Fruit fly (Drosophila melanogaster) whole organism, embryonic: ENCODE data around the gene CG33090.
A peak's percentile ranks its signal among the peaks of the same experiment; 100 is the strongest.

Source experiments
- B-H1 ChIP-seq: fragments of 200-800 bp; sonication (Bioruptor generic); IDR thresholded peaks from 3 replicates; pipeline ENCODE4 v1.3.6; 2022; ENCODE audit warnings: missing biosample characterization, missing genetic modification characterization
- BEAF-32 ChIP-seq: fragments of 200-800 bp; sonication (Bioruptor generic); optimal IDR thresholded peaks from 3 replicates; lab custom pipeline; 2017; ENCODE audit warnings: missing biosample characterization, missing genetic modification characterization, mild to moderate bottlenecking, moderate library complexity, missing genetic modification reagents
- CG10431 ChIP-seq: fragments of 200-800 bp; sonication (Bioruptor generic); optimal IDR thresholded peaks from 3 replicates; lab custom pipeline; 2018; ENCODE audit warnings: missing biosample characterization, mild to moderate bottlenecking, missing genetic modification characterization
- CG11247 ChIP-seq: fragments of 200-800 bp; sonication (Bioruptor generic); IDR thresholded peaks from 2 replicates; pipeline ENCODE4 v1.3.6; 2022; ENCODE audit warnings: missing biosample characterization, missing genetic modification characterization
- CG12391 ChIP-seq: fragments of 200-800 bp; sonication (Bioruptor generic); optimal IDR thresholded peaks from 3 replicates; lab custom pipeline; 2018; ENCODE audit warnings: missing biosample characterization, mild to moderate bottlenecking, missing genetic modification characterization, moderate library complexity
- CG12659 ChIP-seq: fragments of 200-800 bp; sonication (Bioruptor generic); optimal IDR thresholded peaks from 3 replicates; lab custom pipeline; 2017; ENCODE audit warnings: mild to moderate bottlenecking, missing biosample characterization, missing genetic modification reagents, missing genetic modification characterization
- CG13775 ChIP-seq: fragments of 200-800 bp; sonication (Bioruptor generic); optimal IDR thresholded peaks from 3 replicates; lab custom pipeline; 2017; ENCODE audit warnings: missing biosample characterization, mild to moderate bottlenecking, missing genetic modification characterization
- CG15269 ChIP-seq: fragments of 200-800 bp; sonication (Bioruptor generic); optimal IDR thresholded peaks from 2 replicates; lab custom pipeline; 2018; ENCODE audit warnings: missing biosample characterization, mild to moderate bottlenecking, missing genetic modification characterization, moderate library complexity
- CG1602 ChIP-seq: fragments of 200-800 bp; sonication (Bioruptor generic); optimal IDR thresholded peaks from 3 replicates; lab custom pipeline; 2016; ENCODE audit warnings: missing biosample characterization, missing genetic modification characterization
- CG16779 ChIP-seq: fragments of 200-800 bp; sonication (Bioruptor generic); IDR thresholded peaks from 2 replicates; pipeline ENCODE4 v1.3.6; 2022; ENCODE audit warnings: missing biosample characterization, missing genetic modification characterization
- CG17328 ChIP-seq: fragments of 200-800 bp; sonication (Bioruptor generic); IDR thresholded peaks from 2 replicates; pipeline ENCODE4 v1.3.6; 2022; ENCODE audit warnings: missing biosample characterization, missing genetic modification characterization
- CG17361 ChIP-seq: fragments of 200-800 bp; sonication (Bioruptor generic); IDR thresholded peaks from 3 replicates; pipeline ENCODE4 v1.3.6; 2022; ENCODE audit warnings: missing biosample characterization, missing genetic modification characterization
- CG2875 ChIP-seq: fragments of 200-800 bp; sonication (Bioruptor generic); optimal IDR thresholded peaks from 2 replicates; lab custom pipeline; 2017; ENCODE audit warnings: missing biosample characterization, mild to moderate bottlenecking, missing genetic modification characterization, missing genetic modification reagents
- CG34224 ChIP-seq: fragments of 200-800 bp; sonication (Bioruptor generic); IDR thresholded peaks from 3 replicates; pipeline ENCODE4 v1.3.6; 2022; ENCODE audit warnings: missing biosample characterization, missing genetic modification characterization; ENCODE audit not compliant: partially characterized antibody
- CG4328 ChIP-seq: fragments of 200-800 bp; sonication (Bioruptor generic); optimal IDR thresholded peaks from 3 replicates; lab custom pipeline; 2017; ENCODE audit warnings: missing biosample characterization, missing genetic modification reagents, missing genetic modification characterization
- CG4404 ChIP-seq: fragments of 200-800 bp; sonication (Bioruptor generic); IDR thresholded peaks from 2 replicates; pipeline ENCODE4 v1.3.6; 2022; ENCODE audit warnings: missing biosample characterization, missing genetic modification characterization
- CG7357 ChIP-seq: fragments of 200-800 bp; sonication (Bioruptor generic); IDR thresholded peaks from 3 replicates; pipeline ENCODE4 v1.3.6; 2022; ENCODE audit warnings: missing biosample characterization, missing genetic modification characterization
- CG8359 ChIP-seq: fragments of 200-800 bp; sonication (Bioruptor generic); optimal IDR thresholded peaks from 2 replicates; lab custom pipeline; 2017; ENCODE audit warnings: missing biosample characterization, mild to moderate bottlenecking, missing genetic modification characterization, borderline replicate concordance
- CHES-1-like ChIP-seq: fragments of 200-800 bp; sonication (Bioruptor generic); optimal IDR thresholded peaks from 2 replicates; lab custom pipeline; 2016; ENCODE audit warnings: missing biosample characterization, missing genetic modification characterization
- Deaf1 ChIP-seq: fragments of 200-800 bp; optimal IDR thresholded peaks from 3 replicates; lab custom pipeline; 2019; ENCODE audit warnings: missing biosample characterization, mild to moderate bottlenecking, missing genetic modification characterization, moderate library complexity
- Hr39 ChIP-seq: fragments of >200 bp; optimal IDR thresholded peaks from 2 replicates; lab custom pipeline; 2017
- Lpt ChIP-seq: fragments of >200 bp; optimal IDR thresholded peaks from 2 replicates; lab custom pipeline; 2018; ENCODE audit warnings: missing biosample characterization, missing genetic modification characterization
- MBD-R2 ChIP-seq: fragments of 200-800 bp; sonication (Bioruptor generic); IDR thresholded peaks from 2 replicates; pipeline ENCODE4 v1.3.6; 2022; ENCODE audit warnings: missing biosample characterization, missing genetic modification characterization
- Meics ChIP-seq: fragments of 200-800 bp; sonication (Bioruptor generic); optimal IDR thresholded peaks from 2 replicates; lab custom pipeline; 2017; ENCODE audit warnings: missing biosample characterization, mild to moderate bottlenecking, missing genetic modification characterization
- Nf-YA ChIP-seq: fragments of 200-800 bp; sonication (Bioruptor generic); IDR thresholded peaks from 2 replicates; pipeline ENCODE4 v1.3.6; 2022; ENCODE audit warnings: missing biosample characterization, missing genetic modification characterization
- Oli ChIP-seq: fragments of 200-800 bp; sonication (Bioruptor generic); optimal IDR thresholded peaks from 2 replicates; lab custom pipeline; 2018; ENCODE audit warnings: missing biosample characterization, mild to moderate bottlenecking, missing genetic modification characterization, moderate library complexity
- Scr ChIP-seq: fragments of 200-800 bp; sonication (Bioruptor generic); IDR thresholded peaks from 2 replicates; pipeline ENCODE4 v1.3.6; 2022; ENCODE audit warnings: missing biosample characterization, missing genetic modification characterization; ENCODE audit not compliant: partially characterized antibody
- Tbp ChIP-seq: fragments of >200 bp; optimal IDR thresholded peaks from 2 replicates; lab custom pipeline; 2018; ENCODE audit warnings: missing biosample characterization, missing genetic modification characterization
- Vsx1 ChIP-seq: fragments of 200-800 bp; sonication (Bioruptor generic); optimal IDR thresholded peaks from 2 replicates; lab custom pipeline; 2017; ENCODE audit warnings: missing biosample characterization, mild to moderate bottlenecking, missing genetic modification characterization, missing genetic modification reagents
- Xrp1 ChIP-seq: fragments of 200-800 bp; sonication (Bioruptor generic); IDR thresholded peaks from 2 replicates; pipeline ENCODE4 v1.3.6; 2022; ENCODE audit warnings: missing biosample characterization, missing genetic modification characterization
- bsh ChIP-seq, 2 experiments: fragments of 200-800 bp; sonication (Bioruptor generic); optimal IDR thresholded peaks; 2 replicates each; lab custom pipeline; 2017 to 2018; ENCODE audit warnings: mild to moderate bottlenecking in 2 of 2, missing biosample characterization in 2 of 2, missing genetic modification characterization in 2 of 2, moderate library complexity in 1 of 2
- cad ChIP-seq: fragments of >200 bp; optimal IDR thresholded peaks from 2 replicates; lab custom pipeline; 2017; ENCODE audit warnings: missing biosample characterization, missing genetic modification characterization
- chif ChIP-seq, 2 experiments: fragments of 200-800 bp; sonication (Bioruptor generic); optimal IDR thresholded peaks; 3 replicates each; lab custom pipeline; 2016; ENCODE audit warnings: missing biosample characterization in 2 of 2, missing genetic modification characterization in 2 of 2
- dati ChIP-seq: fragments of 200-800 bp; sonication (Bioruptor generic); IDR thresholded peaks from 2 replicates; pipeline ENCODE4 v1.3.6; 2022; ENCODE audit warnings: missing biosample characterization, missing genetic modification characterization
- en ChIP-seq: fragments of 200-800 bp; sonication (Bioruptor generic); optimal IDR thresholded peaks from 2 replicates; lab custom pipeline; 2016; ENCODE audit warnings: missing biosample characterization, missing genetic modification characterization
- esg ChIP-seq: fragments of 200-800 bp; sonication (Bioruptor generic); conservative IDR thresholded peaks from 2 replicates; pipeline ENCODE4 v1.3.6; 2022; ENCODE audit warnings: missing biosample characterization, missing genetic modification characterization
- eve ChIP-seq, 2 experiments: fragments of >200 bp; optimal IDR thresholded peaks; 2 replicates each; lab custom pipeline; 2017; ENCODE audit warnings: missing biosample characterization in 2 of 2, missing genetic modification characterization in 2 of 2
- gcm2 ChIP-seq: fragments of 200-800 bp; sonication (Bioruptor generic); optimal IDR thresholded peaks from 2 replicates; lab custom pipeline; 2016; ENCODE audit warnings: missing biosample characterization, missing genetic modification characterization
- ham ChIP-seq: fragments of 200-800 bp; sonication (Bioruptor generic); IDR thresholded peaks from 2 replicates; pipeline ENCODE4 v1.3.6; 2022; ENCODE audit warnings: missing biosample characterization, missing genetic modification characterization
- hbn ChIP-seq: fragments of 200-800 bp; sonication (Bioruptor generic); IDR thresholded peaks from 2 replicates; pipeline ENCODE4 v1.3.6; 2022; ENCODE audit warnings: missing biosample characterization, missing genetic modification characterization; ENCODE audit not compliant: partially characterized antibody
- mirr ChIP-seq: fragments of 200-800 bp; sonication (Bioruptor generic); optimal IDR thresholded peaks from 3 replicates; lab custom pipeline; 2018; ENCODE audit warnings: missing biosample characterization, mild to moderate bottlenecking, missing genetic modification characterization
- phol ChIP-seq: fragments of 200-800 bp; sonication (Bioruptor generic); optimal IDR thresholded peaks from 3 replicates; lab custom pipeline; 2018; ENCODE audit warnings: missing biosample characterization, mild to moderate bottlenecking, missing genetic modification characterization, moderate library complexity
- sna ChIP-seq: fragments of 200-800 bp; sonication (Bioruptor generic); IDR thresholded peaks from 2 replicates; pipeline ENCODE4 v1.3.6; 2022; ENCODE audit warnings: missing biosample characterization, missing genetic modification characterization; ENCODE audit not compliant: partially characterized antibody
- sqz ChIP-seq: fragments of 200-800 bp; sonication (Bioruptor generic); optimal IDR thresholded peaks from 3 replicates; lab custom pipeline; 2018; ENCODE audit warnings: missing biosample characterization, mild to moderate bottlenecking, missing genetic modification characterization
- tgo ChIP-seq: fragments of 200-800 bp; sonication (Bioruptor generic); IDR thresholded peaks from 3 replicates; pipeline ENCODE4 v1.3.6; 2022; ENCODE audit warnings: missing biosample characterization, missing genetic modification characterization
- toy ChIP-seq: fragments of 200-800 bp; sonication (Bioruptor generic); IDR thresholded peaks from 2 replicates; pipeline ENCODE4 v1.3.6; 2022; ENCODE audit warnings: missing biosample characterization, missing genetic modification characterization
- trem ChIP-seq: fragments of 200-800 bp; optimal IDR thresholded peaks from 3 replicates; lab custom pipeline; 2019; ENCODE audit warnings: missing biosample characterization, mild to moderate bottlenecking, missing genetic modification characterization, moderate library complexity
- vnd ChIP-seq: fragments of 200-800 bp; sonication (Bioruptor generic); IDR thresholded peaks from 3 replicates; pipeline ENCODE4 v1.3.6; 2022; ENCODE audit warnings: missing biosample characterization, missing genetic modification characterization; ENCODE audit not compliant: partially characterized antibody
- vvl ChIP-seq: fragments of 200-800 bp; sonication (Bioruptor generic); IDR thresholded peaks from 2 replicates; pipeline ENCODE4 v1.3.6; 2022; ENCODE audit warnings: missing biosample characterization, missing genetic modification characterization
- zf30C ChIP-seq: fragments of 200-800 bp; sonication (Bioruptor generic); optimal IDR thresholded peaks from 3 replicates; lab custom pipeline; 2018; ENCODE audit warnings: missing biosample characterization, mild to moderate bottlenecking, missing genetic modification characterization
- zfh1 ChIP-seq: fragments of 200-800 bp; sonication (Bioruptor generic); IDR thresholded peaks from 3 replicates; pipeline ENCODE4 v1.3.6; 2022; ENCODE audit warnings: missing biosample characterization, missing genetic modification characterization

Gene CG33090

DNA sequence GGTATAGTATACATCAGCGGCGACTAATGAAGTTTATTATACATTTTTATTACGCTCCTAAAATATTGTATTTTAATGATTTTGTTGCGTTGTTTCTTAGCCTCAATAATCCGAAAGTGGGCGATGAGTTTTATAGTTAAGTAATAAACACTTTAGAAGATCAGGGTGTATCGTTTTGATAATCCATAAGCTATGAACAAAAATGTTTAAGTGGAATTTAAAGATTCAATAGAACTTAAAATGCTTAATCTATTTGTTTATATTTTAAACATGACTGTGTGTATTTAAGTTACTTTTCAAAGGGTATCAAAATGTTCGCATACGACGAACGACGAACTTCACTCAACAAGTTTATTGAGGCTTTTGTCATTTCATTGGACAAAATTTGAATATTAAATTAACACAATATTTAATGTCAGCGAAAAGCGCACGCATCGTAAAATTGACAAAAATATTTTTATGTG lies 38.3 kb downstream of the CG33090 start (continued):
- TF ChIP-seq CG12659 (GFP tag; lab: Kevin White, UChicago) (peak; percentile 79), CG17328 (GFP tag; lab: Robert Waterston, UW) (peak; percentile 78), ham (GFP tag; lab: Robert Waterston, UW) (no peak), B-H1 (GFP tag; lab: Robert Waterston, UW) (peak; percentile 65), Meics (GFP tag; lab: Kevin White, UChicago) (peak; percentile 52), CG16779 (GFP tag; lab: Robert Waterston, UW) (peak; percentile 41; the same call in 1 of the 2 replicates), CG8359 (no peak), phol (peak; percentile 40), esg (GFP tag; lab: Robert Waterston, UW) (peak; percentile 84), sqz (GFP tag; lab: Kevin White, UChicago) (no peak), Hr39 (lab: Kevin White, UChicago) (no peak), CG34224 (GFP tag; lab: Robert Waterston, UW) (no peak), gcm2 (peak; percentile 41), en (no peak), cad (GFP tag; lab: Kevin White, UChicago) (no peak), Oli (peak; percentile 88), CG17361 (GFP tag; lab: Robert Waterston, UW) (peak; percentile 41; the same call in 1 of the 3 replicates), vnd (GFP tag; lab: Robert Waterston, UW) (no peak), hbn (GFP tag; lab: Robert Waterston, UW) (no peak), vvl (GFP tag; lab: Robert Waterston, UW) (peak; percentile 88), mirr (no peak), eve (GFP tag; optimal IDR thresholded peaks at IDR 0.05; lab: Kevin White, UChicago) (peak in 1 of 2 experiments; percentile 68), Xrp1 (GFP tag; lab: Robert Waterston, UW) (peak; percentile 66), zf30C (no peak), CG12391 (tag; lab: Kevin White, UChicago) (peak; percentile 83), dati (no peak), CG10431 (no peak), Tbp (GFP tag; lab: Kevin White, UChicago) (no peak), CG15269 (tag; lab: Kevin White, UChicago) (peak; percentile 89), Lpt (no peak), CG4328 (GFP tag; lab: Kevin White, UChicago) (no peak), Vsx1 (peak; percentile 43), Scr (GFP tag; lab: Robert Waterston, UW) (no peak), sna (GFP tag; lab: Robert Waterston, UW) (no peak), zfh1 (peak; percentile 82), CG13775 (GFP tag; lab: Kevin White, UChicago) (peak; percentile 66), CG7357 (GFP tag; lab: Robert Waterston, UW) (no peak), CG4404 (GFP tag; lab: Robert Waterston, UW) (no peak), tgo (peak; percentile 87), Deaf1 (peak; percentile 63), bsh (GFP tag; optimal IDR thresholded peaks at IDR 0.05; lab: Kevin White, UChicago) (peak in 1 of 2 experiments; percentile 67), MBD-R2 (no peak; the same call in 1 of the 2 replicates), BEAF-32 (GFP tag; lab: Kevin White, UChicago) (no peak), CG11247 (GFP tag; lab: Robert Waterston, UW) (peak; percentile 82), CHES-1-like (GFP tag; lab: Kevin White, UChicago) (peak; percentile 77), CG2875 (GFP tag; lab: Kevin White, UChicago) (peak; percentile 32), Nf-YA (0 out of 2 replicates have a peak, but pooled peaks have one; percentile 36), trem (tag; lab: Kevin White, UChicago) (no peak), toy (GFP tag; lab: Robert Waterston, UW) (no peak), chif (GFP tag; optimal IDR thresholded peaks at IDR 0.05; lab: Kevin White, UChicago) (peak; percentile 20 to 75), CG1602 (GFP tag; lab: Kevin White, UChicago) (peak; percentile 31)
